Worm (Caenorhabditis elegans) whole organism, midembryonic: ENCODE results near the gene B0507.9.
"Not testable (repeated sequence)": the region's sequence is repeated elsewhere in the genome, so short reads cannot be mapped to it uniquely, and the experiment has no call there.

Experiments
- T22C8.4 ChIP-seq: fragments of 200-800 bp; sonication (Bioruptor generic); IDR thresholded peaks from 2 replicates; pipeline ENCODE4 v1.3.6; 2022; ENCODE audit warnings: missing genetic modification characterization, missing compliant biosample characterization
- cog-1 ChIP-seq: sonication (generic microtip); optimal IDR thresholded peaks from 2 replicates; lab custom pipeline; 2016; ENCODE audit warnings: missing genetic modification characterization, missing compliant biosample characterization
- flt-1 ChIP-seq: fragments of 200-800 bp; sonication (Bioruptor generic); IDR thresholded peaks from 2 replicates; pipeline ENCODE4 v1.3.6; 2022; ENCODE audit warnings: missing genetic modification characterization, missing compliant biosample characterization
- klf-2 ChIP-seq: fragments of 200-800 bp; sonication (Bioruptor generic); conservative IDR thresholded peaks from 2 replicates; pipeline ENCODE4 v1.3.6; 2022; ENCODE audit warnings: missing genetic modification reagents, missing genetic modification characterization, missing compliant biosample characterization
- med-1 ChIP-seq: sonication (generic microtip); optimal IDR thresholded peaks from 2 replicates; lab custom pipeline; 2017; ENCODE audit warnings: missing genetic modification characterization, mild to moderate bottlenecking, missing compliant biosample characterization, antibody characterized with exemption, missing genetic modification reagents; ENCODE audit not compliant: insufficient read depth
- ref-1 ChIP-seq: fragments of 200-800 bp; sonication (Bioruptor generic); conservative IDR thresholded peaks from 2 replicates; pipeline ENCODE4 v1.3.6; 2022; ENCODE audit warnings: missing genetic modification reagents, missing genetic modification characterization, missing compliant biosample characterization
- tab-1 ChIP-seq: fragments of 200-800 bp; sonication (Bioruptor generic); IDR thresholded peaks from 2 replicates; pipeline ENCODE4 v1.3.6; 2022; ENCODE audit warnings: missing genetic modification characterization, missing compliant biosample characterization
- ztf-23 ChIP-seq: fragments of 200-800 bp; sonication (Bioruptor generic); IDR thresholded peaks from 2 replicates; pipeline ENCODE4 v1.3.6; 2022; ENCODE audit warnings: missing genetic modification reagents, missing genetic modification characterization, missing compliant biosample characterization
- ztf-29 ChIP-seq: fragments of 200-800 bp; sonication (Bioruptor generic); IDR thresholded peaks from 2 replicates; pipeline ENCODE4 v1.3.6; 2022; ENCODE audit warnings: missing genetic modification reagents, missing genetic modification characterization, missing compliant biosample characterization

B0507.9 gene

DNA sequence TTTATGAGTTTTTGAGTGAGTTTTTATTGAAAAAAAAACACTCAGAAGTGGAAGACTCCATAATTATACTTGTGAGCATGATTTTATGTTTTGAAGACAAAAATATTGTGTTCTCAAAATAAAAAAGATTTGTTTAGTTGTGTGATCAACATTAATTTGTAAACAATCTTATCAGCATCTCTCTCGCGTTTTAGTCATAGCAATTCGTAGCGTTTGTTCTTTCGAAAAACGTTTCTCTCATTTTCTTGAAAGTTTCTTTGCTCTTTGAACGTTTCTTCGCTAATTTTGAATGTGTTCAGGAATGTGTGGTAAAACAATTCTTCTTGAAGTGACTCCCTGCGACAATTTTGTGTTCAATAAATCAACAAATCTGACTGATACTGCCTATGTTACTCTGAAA lies 26.7 kb downstream of the B0507.9 start, which contains the start of gene ZC196.2:
ZC196.2 (plus strand) TSS at position 301 of the 400 bp plus-strand sequence.
- no peak for TF ChIP-seq ztf-29
- no peak for TF ChIP-seq ztf-23
- no peak for TF ChIP-seq cog-1 (tag; lab: Kevin White, UChicago)
- no peak for TF ChIP-seq med-1 (GFP tag; lab: Kevin White, UChicago)
- no peak for TF ChIP-seq T22C8.4 (GFP tag; lab: Robert Waterston, UW)
- TF ChIP-seq klf-2 (GFP tag; lab: Robert Waterston, UW) = no peak
- no peak for TF ChIP-seq flt-1 (GFP tag; lab: Robert Waterston, UW)
- TF ChIP-seq ref-1 = no peak

DNA sequence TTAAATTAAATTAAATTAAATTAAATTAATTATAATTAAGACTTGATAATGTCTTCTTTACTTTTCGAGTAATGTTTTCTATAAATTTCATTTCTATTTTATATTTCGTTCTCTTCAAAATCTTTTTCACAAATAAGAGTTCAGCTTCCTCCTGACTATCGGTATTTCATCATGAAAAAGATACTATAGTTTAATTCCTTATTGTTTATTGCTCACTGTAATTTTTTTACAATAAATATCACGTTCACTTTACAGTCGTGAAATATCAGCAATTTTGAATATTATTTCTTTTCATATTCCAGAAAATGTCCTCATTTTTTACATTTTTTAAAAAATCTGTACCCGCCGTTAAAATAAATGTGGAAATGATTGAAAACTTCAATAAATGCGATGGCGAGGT lies 29.5 kb downstream of the B0507.9 start, which contains the start of gene ZC196.3:
ZC196.3 (plus strand) TSS at position 301 of the 400 bp plus-strand sequence.
- TF ChIP-seq ztf-23 = no peak
- TF ChIP-seq tab-1 (GFP tag; lab: Robert Waterston, UW) = no peak
- no peak for TF ChIP-seq cog-1 (tag; lab: Kevin White, UChicago)
- TF ChIP-seq med-1 (GFP tag; lab: Kevin White, UChicago) = no peak
- no peak for TF ChIP-seq ref-1
- TF ChIP-seq klf-2 (GFP tag; lab: Robert Waterston, UW) = no peak
- no peak for TF ChIP-seq T22C8.4 (GFP tag; lab: Robert Waterston, UW)

DNA sequence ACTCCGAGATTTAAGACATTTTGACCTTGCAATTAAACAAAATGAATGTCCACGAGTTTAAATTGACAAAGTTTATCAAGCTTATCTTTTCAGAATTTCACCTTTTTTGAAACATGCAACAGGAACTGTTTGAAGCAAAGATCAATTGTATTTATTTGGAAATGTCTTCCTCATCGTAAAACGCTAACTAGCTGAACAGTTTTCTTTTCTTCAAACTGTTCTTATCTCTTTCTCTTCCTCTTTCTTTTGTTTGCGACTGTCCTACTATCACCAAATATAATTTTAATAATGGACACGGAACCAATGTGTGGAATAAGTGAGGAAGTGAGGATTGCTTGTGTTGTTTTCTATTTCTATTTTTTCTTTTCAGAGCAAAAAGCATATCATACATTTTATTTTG lies 32.9 kb downstream of the B0507.9 start, which contains the start of gene ZC196.4:
ZC196.4 (plus strand) TSS at position 173 of the 400 bp plus-strand sequence.
- TF ChIP-seq T22C8.4 (GFP tag; lab: Robert Waterston, UW) (no peak), ztf-29 (no peak), med-1 (GFP tag; lab: Kevin White, UChicago) (no peak), ref-1 (no peak), klf-2 (GFP tag; lab: Robert Waterston, UW) (no peak)

DNA sequence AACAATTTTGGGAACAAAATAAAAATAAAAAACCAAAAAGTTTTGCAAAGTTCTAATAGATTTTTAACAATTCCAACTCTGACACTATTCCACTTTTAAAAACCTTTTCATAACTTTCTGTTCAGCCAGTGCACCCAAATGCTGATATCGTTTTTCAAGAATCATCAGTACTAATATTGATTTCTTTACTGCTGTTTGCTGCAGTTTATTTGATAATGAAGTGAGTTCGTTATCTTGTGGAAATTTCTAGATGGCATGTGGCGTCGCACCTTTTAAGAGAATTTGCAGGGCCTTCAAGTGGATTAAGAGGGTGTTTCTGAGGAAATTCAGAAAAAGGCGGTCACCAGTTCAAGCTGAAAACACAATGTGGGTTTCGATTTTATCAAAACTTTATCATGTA lies 34.8 kb downstream of the B0507.9 start:
- TF ChIP-seq ztf-23 (no peak), cog-1 (tag; lab: Kevin White, UChicago) (no peak), ref-1 (no peak), tab-1 (GFP tag; lab: Robert Waterston, UW) (no peak), klf-2 (GFP tag; lab: Robert Waterston, UW) (no peak), ztf-29 (no peak), med-1 (GFP tag; lab: Kevin White, UChicago) (no peak), flt-1 (GFP tag; lab: Robert Waterston, UW) (no peak), T22C8.4 (GFP tag; lab: Robert Waterston, UW) (no peak)

DNA sequence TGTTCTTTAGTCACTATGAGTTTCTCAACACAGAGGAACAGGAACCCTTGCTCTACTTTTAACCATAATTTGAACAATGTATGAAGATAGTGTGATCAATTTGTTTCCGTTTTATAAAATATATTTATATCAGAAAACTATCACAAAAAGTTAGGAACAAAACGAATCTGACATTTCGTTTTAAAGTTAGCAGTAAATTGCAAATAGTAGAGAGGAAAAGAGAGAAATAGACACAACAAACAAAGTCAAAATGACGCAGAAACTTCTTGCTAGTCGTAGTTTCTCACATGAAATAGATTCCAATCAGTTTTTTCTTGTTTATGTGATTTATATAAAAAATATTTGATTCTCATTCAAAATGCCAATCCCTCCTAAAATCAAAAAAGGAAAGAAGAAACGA lies 36.7 kb downstream of the B0507.9 start, which contains the start of gene ZC196.5:
ZC196.5 (plus strand) TSS at position 301 of the 400 bp plus-strand sequence.
- TF ChIP-seq flt-1 (GFP tag; lab: Robert Waterston, UW) = no peak
- no peak for TF ChIP-seq med-1 (GFP tag; lab: Kevin White, UChicago)
- no peak for TF ChIP-seq ref-1
- TF ChIP-seq cog-1 (tag; lab: Kevin White, UChicago) = no peak
- no peak for TF ChIP-seq klf-2 (GFP tag; lab: Robert Waterston, UW)
- no peak for TF ChIP-seq tab-1 (GFP tag; lab: Robert Waterston, UW)
- no peak for TF ChIP-seq ztf-23
- TF ChIP-seq T22C8.4 (GFP tag; lab: Robert Waterston, UW) = no peak
- TF ChIP-seq ztf-29 = no peak

DNA sequence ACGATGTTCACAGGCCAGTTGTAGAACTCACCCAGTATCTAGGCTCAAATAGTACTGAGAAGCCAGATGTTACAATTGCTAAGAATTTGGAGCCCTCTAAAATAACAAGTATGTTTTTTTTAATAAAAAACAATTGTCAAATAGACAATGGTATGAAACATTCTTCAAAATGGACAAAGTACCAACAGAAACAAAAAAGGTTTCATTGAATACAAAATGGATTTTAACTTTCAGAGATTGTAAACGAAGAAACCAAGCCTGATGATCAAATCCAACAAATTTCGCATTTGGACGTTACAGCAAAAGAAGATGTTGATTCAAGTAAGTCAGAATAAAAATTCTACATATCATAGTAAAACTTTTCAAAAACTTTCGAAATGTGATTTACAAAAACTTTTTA lies 38.8 kb downstream of the B0507.9 start, which contains the start of gene ZC196.9:
ZC196.9 (minus strand) TSS at position 101 of the 400 bp plus-strand sequence.
- TF ChIP-seq ztf-23 (no peak), flt-1 (GFP tag; lab: Robert Waterston, UW) (no peak), cog-1 (tag; lab: Kevin White, UChicago) (no peak), ref-1 (no peak), ztf-29 (no peak), med-1 (GFP tag; lab: Kevin White, UChicago) (no peak)

DNA sequence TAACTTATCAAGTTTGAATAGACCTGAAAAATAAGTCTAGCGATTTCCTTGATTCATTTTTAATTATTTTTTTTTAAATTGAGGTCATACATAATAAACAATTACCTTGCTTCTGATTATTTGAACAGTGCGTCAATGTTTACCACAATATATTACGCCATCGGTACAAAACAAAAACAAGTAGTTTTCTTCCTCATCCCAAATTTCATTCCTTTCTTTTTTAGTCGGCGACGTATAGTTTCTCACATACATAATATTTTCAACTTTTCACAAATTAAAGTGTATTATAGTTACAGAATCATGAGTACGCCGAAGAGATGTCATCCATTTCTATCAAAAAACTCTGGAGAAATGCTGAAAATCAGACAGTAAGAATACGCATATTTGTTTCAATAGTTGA lies 39.6 kb downstream of the B0507.9 start, which contains the start of gene droe-8:
droe-8 (plus strand) TSS at position 301 of the 400 bp plus-strand sequence.
- not testable (repeated sequence) for TF ChIP-seq klf-2 (GFP tag; lab: Robert Waterston, UW); med-1 (GFP tag; lab: Kevin White, UChicago); tab-1 (GFP tag; lab: Robert Waterston, UW)

DNA sequence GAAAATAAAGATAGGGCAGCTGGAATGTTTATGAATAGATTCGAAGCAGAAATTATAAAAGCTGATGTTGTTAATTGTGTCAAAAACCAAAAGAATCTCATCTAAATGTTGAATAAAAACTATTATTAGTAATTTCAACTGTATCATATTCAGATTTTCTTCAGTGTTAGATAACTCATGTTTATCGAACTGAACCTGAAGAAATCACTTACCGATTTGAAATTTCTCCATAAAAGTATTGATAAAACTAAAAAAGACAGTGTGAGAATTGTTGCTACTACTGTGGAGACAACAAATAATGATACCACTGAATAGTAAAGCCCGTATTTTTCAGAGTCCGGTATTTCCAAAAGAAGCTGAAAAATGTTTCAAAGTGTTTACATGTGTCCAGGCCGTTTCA lies 43.7 kb downstream of the B0507.9 start, which contains the start of gene ZC196.8:
ZC196.8 (minus strand) TSS at position 101 of the 400 bp plus-strand sequence.
- TF ChIP-seq tab-1 (GFP tag; lab: Robert Waterston, UW); ztf-23; flt-1 (GFP tag; lab: Robert Waterston, UW): not testable (repeated sequence)

DNA sequence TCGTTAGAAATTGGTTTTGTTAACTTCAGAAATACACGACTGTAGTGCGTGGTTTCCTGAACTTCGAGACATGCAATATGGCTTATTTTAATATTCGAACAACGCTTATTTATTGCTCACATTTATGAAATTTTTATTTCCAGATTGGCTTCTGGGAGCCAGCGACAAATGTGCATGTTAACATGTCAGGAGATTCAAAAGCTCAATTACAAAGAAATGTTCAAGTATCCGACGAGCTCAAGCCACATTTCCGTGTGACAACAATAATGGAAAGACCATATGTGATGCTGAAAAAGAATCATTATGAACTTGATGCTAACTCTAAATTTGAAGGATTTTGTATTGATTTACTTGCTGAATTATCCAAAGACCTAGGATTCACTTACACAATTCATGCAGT lies 47.4 kb downstream of the B0507.9 start:
- no peak for TF ChIP-seq ztf-23
- TF ChIP-seq med-1 (GFP tag; lab: Kevin White, UChicago) = no peak
- TF ChIP-seq tab-1 (GFP tag; lab: Robert Waterston, UW) = no peak
- TF ChIP-seq klf-2 (GFP tag; lab: Robert Waterston, UW) = no peak

DNA sequence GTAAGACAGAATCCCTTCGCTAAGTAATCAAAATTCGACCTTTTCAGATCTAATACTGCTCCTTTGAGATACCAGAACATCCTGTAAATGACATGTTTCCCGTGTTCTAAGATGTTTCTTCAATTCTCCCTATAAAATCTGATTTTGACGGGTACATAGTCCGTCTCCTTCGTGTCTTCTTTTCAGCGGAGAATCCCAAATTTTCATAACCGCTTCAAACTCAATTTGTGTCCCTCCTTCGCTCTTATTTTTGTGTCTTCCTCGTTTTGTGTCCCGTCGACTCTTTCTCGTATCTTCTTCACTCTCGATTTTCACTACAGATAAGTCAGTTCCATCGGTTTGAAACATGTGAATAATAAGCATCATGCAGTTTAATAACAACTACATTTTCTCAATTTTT lies 49.7 kb downstream of the B0507.9 start, which contains the start of gene glr-5:
glr-5 (plus strand) TSS at position 321 of the 400 bp plus-strand sequence.
- TF ChIP-seq ztf-23 = no peak
- TF ChIP-seq cog-1 (tag; lab: Kevin White, UChicago) = no peak
- no peak for TF ChIP-seq T22C8.4 (GFP tag; lab: Robert Waterston, UW)
- no peak for TF ChIP-seq tab-1 (GFP tag; lab: Robert Waterston, UW)
- no peak for TF ChIP-seq flt-1 (GFP tag; lab: Robert Waterston, UW)
- TF ChIP-seq med-1 (GFP tag; lab: Kevin White, UChicago) = no peak
- TF ChIP-seq ref-1 = no peak
- TF ChIP-seq ztf-29 = no peak
- TF ChIP-seq klf-2 (GFP tag; lab: Robert Waterston, UW) = no peak
